Worm (Caenorhabditis elegans): ENCODE results near the gene F09B12.3.

The F09B12.3 gene

DNA sequence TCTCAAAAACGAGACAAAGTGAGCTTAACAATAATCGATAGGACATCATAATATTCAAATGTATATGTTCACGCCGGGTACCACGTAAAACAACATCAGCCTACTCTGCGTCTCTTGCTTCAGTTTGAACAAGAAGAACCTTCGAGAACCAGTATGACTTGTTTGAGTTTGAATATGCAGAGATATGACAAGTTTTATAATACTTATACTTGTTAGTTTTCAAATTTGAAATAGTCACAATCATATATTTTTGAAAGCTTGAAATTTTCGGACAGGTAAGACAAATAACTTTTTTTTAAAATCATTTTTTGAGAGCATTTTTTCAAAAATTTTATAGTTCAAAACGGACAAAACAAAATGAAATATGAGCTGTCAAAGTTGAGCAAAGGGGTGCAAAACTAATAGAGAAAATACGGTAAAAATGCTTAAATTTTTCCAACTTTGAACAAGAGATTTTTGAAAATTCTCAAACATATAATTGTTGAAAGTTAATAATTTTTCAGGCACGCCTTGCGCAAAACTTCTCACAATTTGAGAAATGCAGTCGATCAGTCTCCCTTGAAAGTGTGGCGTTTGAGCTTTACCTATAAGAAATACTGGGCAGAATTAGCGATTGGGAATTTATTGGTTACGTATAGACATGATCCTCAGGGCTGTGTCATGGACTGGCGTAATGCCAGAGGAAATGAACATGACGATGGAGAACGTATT, 44.4 kb downstream of the F09B12.3 start, which contains the start of gene H03G16.1:
Gene H03G16.1, plus strand, starts transcription at position 661 of the 711 bp plus-strand sequence.
- TF ChIP-seq attf-5 (GFP tag; optimal IDR thresholded peaks at IDR 0.05) (no peak), hmg-20 (GFP tag; IDR thresholded peaks at IDR 0.05) (no peak), sptf-2 (GFP tag; optimal IDR thresholded peaks at IDR 0.05) (no peak), chd-7 (tag; optimal IDR thresholded peaks at IDR 0.05) (no peak), xnd-1 (tag; optimal IDR thresholded peaks at IDR 0.05) (no peak), pha-4 (tag; optimal IDR thresholded peaks at IDR 0.05) (no peak)

DNA sequence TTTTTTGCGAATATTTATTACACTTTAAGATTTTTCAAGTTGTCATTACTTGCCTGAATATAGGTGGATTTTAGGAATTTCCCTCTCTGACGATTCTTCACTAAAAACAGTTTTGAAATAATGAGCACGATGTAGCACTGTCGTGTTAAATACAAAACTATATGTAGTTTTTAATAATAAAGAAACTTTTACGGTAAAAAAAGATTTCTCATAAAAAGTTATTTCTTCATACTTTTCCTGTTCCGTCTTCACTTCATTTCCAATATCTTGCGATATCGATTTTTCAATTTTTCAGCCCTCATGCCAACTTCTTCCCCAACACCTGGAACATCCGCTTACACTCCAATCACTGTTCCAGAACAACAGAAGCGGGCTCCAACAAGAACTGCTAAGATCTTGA, 45.4 kb downstream of the F09B12.3 start, which contains the start of gene H03G16.6:
Gene H03G16.6, plus strand, starts transcription at position 301 of the 400 bp plus-strand sequence.
- no peak for TF ChIP-seq dpff-1 (tag; optimal IDR thresholded peaks at IDR 0.05)
- no peak for TF ChIP-seq madf-6 (GFP tag; IDR thresholded peaks at IDR 0.05)
- no peak for TF ChIP-seq gei-17 (GFP tag; optimal IDR thresholded peaks at IDR 0.05)
- TF ChIP-seq tlf-1 (GFP tag; optimal IDR thresholded peaks at IDR 0.05): no peak

DNA sequence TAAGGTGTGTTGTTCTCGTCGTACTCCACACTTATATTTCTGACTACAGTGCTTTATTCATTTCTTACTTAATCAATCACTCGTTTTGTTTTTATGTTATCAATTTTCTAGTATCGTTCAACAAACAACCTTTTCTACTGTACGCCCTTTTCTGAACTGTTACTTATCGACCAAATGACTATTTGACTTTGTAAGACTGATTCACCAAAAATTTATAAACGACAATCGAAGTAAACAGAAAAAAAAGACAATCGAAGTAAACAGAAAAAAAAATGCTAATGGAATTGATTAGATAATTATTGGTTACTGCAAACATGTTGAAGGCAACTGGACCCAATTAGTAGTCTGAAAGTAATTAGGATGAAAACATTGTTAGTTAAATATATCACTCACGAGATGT, 47.7 kb downstream of the F09B12.3 start:
- TF ChIP-seq hlh-12 (tag; optimal IDR thresholded peaks at IDR 0.05): no peak
- TF ChIP-seq akir-1 (GFP tag; optimal IDR thresholded peaks at IDR 0.05): no peak
- no peak for TF ChIP-seq Y53G8AR.9 (GFP tag; conservative IDR thresholded peaks at IDR 0.05)
- TF ChIP-seq F10E7.11 (tag; optimal IDR thresholded peaks at IDR 0.05): no peak
- no peak for TF ChIP-seq rpc-1 (optimal IDR thresholded peaks at IDR 0.05)
- TF ChIP-seq rpc-1 (tag; optimal IDR thresholded peaks at IDR 0.05): no peak
- TF ChIP-seq B0261.1 (tag; optimal IDR thresholded peaks at IDR 0.05): no peak
- no peak for TF ChIP-seq ztf-26 (tag; optimal IDR thresholded peaks at IDR 0.05)
- TF ChIP-seq bed-2 (GFP tag; IDR thresholded peaks at IDR 0.05): no peak
- TF ChIP-seq hlh-26 (GFP tag; conservative IDR thresholded peaks at IDR 0.05): no peak
- TF ChIP-seq nhr-179 (tag; optimal IDR thresholded peaks at IDR 0.05): no peak
- TF ChIP-seq B0019.2 (GFP tag; conservative IDR thresholded peaks at IDR 0.05): no peak
- TF ChIP-seq zim-3 (tag; optimal IDR thresholded peaks at IDR 0.05): no peak

DNA sequence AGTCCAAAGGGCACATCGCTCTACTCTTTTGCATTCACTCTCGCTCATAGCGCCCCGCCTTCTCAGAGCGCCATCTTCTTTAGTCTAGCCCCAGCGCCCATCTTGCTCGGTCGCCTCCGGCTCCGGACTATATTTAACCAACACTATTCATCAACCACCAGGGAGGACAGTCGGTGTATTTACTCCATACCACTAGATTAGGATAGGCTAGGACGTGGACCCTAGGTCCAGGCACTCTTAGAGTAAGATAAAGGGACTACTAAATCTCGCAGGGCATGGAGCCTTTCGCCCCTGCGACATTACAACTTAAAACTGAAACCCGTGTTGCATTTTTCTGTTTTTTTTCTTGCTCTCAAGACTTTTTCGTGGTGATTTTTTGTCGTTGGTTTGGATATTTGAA, 50.2 kb downstream of the F09B12.3 start:
- TF ChIP-seq unc-130 (GFP tag; optimal IDR thresholded peaks at IDR 0.05) (no peak), tlf-1 (GFP tag; optimal IDR thresholded peaks at IDR 0.05) (no peak), athp-1 (tag; optimal IDR thresholded peaks at IDR 0.05) (no peak), ztf-22 (GFP tag; optimal IDR thresholded peaks at IDR 0.05) (no peak), Y95B8A.8 (GFP tag; IDR thresholded peaks at IDR 0.05) (no peak), pbrm-1 (GFP tag; IDR thresholded peaks at IDR 0.05) (no peak), F52B5.7 (tag; optimal IDR thresholded peaks at IDR 0.05) (no peak), mel-28 (tag; optimal IDR thresholded peaks at IDR 0.05; ENCODE audit: borderline replicate concordance) (no peak), F37B4.10 (GFP tag; IDR thresholded peaks at IDR 0.05) (no peak), F57C9.4 (tag; optimal IDR thresholded peaks at IDR 0.05) (no peak), ztf-28 (GFP tag; IDR thresholded peaks at IDR 0.05) (no peak; the same call in 1 of the 2 replicates), T26A5.8 (tag; optimal IDR thresholded peaks at IDR 0.05) (no peak), efl-1 (GFP tag; optimal IDR thresholded peaks at IDR 0.05) (no peak), Y79H2A.3 (GFP tag; conservative IDR thresholded peaks at IDR 0.05) (no peak)
